Fruit fly (Drosophila melanogaster): Measurements from ENCODE around the gene Task6.

Task6 gene

DNA sequence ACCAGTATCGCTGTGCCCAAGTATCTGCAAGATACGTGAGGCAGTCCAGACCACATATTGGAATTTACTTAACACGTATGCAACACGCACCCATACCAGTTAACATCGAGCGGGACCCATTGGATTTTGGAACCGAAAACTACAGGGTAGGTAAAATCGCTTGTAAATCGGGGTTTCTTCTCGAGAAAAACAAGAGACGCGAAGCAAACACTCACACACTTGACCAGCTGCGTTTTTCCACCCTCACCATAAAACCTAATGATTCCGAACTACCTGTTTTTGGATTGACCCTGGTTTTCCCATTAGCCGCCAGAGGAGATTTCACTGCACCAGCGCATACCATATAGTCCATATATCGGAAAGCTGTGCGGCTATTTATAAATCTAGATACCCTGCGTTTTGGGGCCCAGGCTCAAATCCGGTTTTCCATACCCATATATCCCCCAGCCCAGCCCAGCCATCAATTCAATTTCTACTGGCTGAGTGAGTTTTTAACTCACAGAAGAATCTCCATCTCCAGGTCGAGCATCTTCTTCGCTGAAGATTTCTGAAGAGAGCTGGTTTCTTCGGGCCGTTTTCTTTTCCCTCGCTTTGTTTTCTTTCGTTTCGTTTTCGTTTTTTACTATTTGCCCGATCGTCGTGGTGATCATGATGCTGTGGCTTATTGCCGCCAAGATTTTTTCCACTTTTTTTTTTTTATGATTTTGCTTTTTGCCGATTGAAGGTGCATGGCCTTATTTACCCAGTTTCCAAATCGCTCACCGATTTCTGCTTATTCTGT, 41.5 kb upstream of the Task6 start:
- TF ChIP-seq fd96Ca (GFP tag; IDR thresholded peaks at IDR 0.05) = no peak
- TF ChIP-seq EcR (GFP tag; optimal IDR thresholded peaks at IDR 0.05) = peak; percentile 42
- TF ChIP-seq gl (tag; optimal IDR thresholded peaks at IDR 0.05) = peak; percentile 77
- no peak for TF ChIP-seq CG9948 (tag; optimal IDR thresholded peaks at IDR 0.05)
- peak; percentile 60 for TF ChIP-seq CG12605 (GFP tag; IDR thresholded peaks at IDR 0.05)
- TF ChIP-seq CG15710 (tag; optimal IDR thresholded peaks at IDR 0.05) = peak; percentile 52
- TF ChIP-seq rn (GFP tag; IDR thresholded peaks at IDR 0.05) = no peak
- peak; percentile 49 for TF ChIP-seq Pif1A (GFP tag; optimal IDR thresholded peaks at IDR 0.05)
- TF ChIP-seq CG8159 (tag; optimal IDR thresholded peaks at IDR 0.05) = peak; percentile 47
- TF ChIP-seq CG17806 (tag; optimal IDR thresholded peaks at IDR 0.05) = no peak
- TF ChIP-seq D1 (tag; optimal IDR thresholded peaks at IDR 0.05) = no peak
- TF ChIP-seq Pif1B (GFP tag; optimal IDR thresholded peaks at IDR 0.05) = peak; percentile 33
- TF ChIP-seq CG34367 (tag; optimal IDR thresholded peaks at IDR 0.05) = peak; percentile 46
- TF ChIP-seq CG13204 (GFP tag; optimal IDR thresholded peaks at IDR 0.05) = peak; percentile 59
- peak; percentile 28 for TF ChIP-seq CG14655 (GFP tag; optimal IDR thresholded peaks at IDR 0.05)

DNA sequence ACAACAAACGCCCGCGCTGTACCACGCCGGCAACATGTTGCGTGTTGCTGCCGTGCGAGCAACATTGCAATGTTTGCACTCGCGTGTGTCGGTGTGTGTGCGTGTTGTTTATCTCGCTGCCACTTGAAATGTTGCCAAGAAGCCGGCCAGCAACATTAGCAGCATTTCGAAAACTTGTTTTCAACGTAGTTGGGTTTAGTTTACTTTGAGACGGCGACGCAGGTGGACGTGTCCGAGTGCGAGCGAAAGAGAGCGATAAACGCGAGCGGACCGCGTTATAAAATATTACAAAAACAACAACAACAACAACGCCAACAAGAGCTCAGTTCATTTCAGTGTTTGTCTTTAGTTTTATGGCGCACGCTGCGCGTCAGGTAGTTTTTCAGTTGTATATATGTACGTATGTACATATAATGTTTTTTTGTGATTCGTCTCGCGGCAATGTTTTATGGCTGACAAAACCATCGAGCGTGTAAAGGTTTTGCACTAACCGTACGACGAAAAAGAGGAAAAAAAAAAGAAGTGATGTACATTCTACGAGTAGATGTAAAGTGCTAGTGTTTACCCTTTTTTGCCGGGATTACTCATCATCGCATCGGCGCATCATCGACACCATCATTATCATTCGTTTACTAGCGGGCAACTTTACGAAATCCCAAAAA, 40.8 kb upstream of the Task6 start, which contains the start of gene kmr:
Gene kmr (plus strand): TSS at position 196 of the 662 bp plus-strand sequence.
- no peak for TF ChIP-seq D1 (tag; optimal IDR thresholded peaks at IDR 0.05)
- TF ChIP-seq EcR (GFP tag; optimal IDR thresholded peaks at IDR 0.05) = peak; percentile 73
- TF ChIP-seq Pif1A (GFP tag; optimal IDR thresholded peaks at IDR 0.05) = peak; percentile 63
- peak; percentile 50 for TF ChIP-seq CG32121 (GFP tag; IDR thresholded peaks at IDR 0.05)
- no peak; the same call in 1 of the 2 replicates for TF ChIP-seq CG12605 (GFP tag; IDR thresholded peaks at IDR 0.05)
- TF ChIP-seq CG15710 (tag; optimal IDR thresholded peaks at IDR 0.05) = no peak
- TF ChIP-seq CG13204 (GFP tag; optimal IDR thresholded peaks at IDR 0.05) = peak; percentile 65
- TF ChIP-seq CG8159 (tag; optimal IDR thresholded peaks at IDR 0.05) = no peak
- peak; percentile 27 for TF ChIP-seq gl (tag; optimal IDR thresholded peaks at IDR 0.05)
- TF ChIP-seq CG34367 (tag; optimal IDR thresholded peaks at IDR 0.05) = no peak
- TF ChIP-seq Pif1B (GFP tag; optimal IDR thresholded peaks at IDR 0.05) = peak; percentile 7
- TF ChIP-seq CG9948 (tag; optimal IDR thresholded peaks at IDR 0.05) = no peak
- no peak for TF ChIP-seq CG14655 (GFP tag; optimal IDR thresholded peaks at IDR 0.05)
- no peak; the same call in 2 of the 3 replicates for TF ChIP-seq fd96Ca (GFP tag; IDR thresholded peaks at IDR 0.05)
- peak; percentile 64; the same call in 2 of the 3 replicates for TF ChIP-seq CG4496 (GFP tag; IDR thresholded peaks at IDR 0.05)
- no peak for TF ChIP-seq rn (GFP tag; IDR thresholded peaks at IDR 0.05)
- no peak for TF ChIP-seq Snoo (tag; optimal IDR thresholded peaks at IDR 0.05)
- TF ChIP-seq Ets98B (GFP tag; IDR thresholded peaks at IDR 0.05) = peak; percentile 62; the same call in 1 of the 2 replicates
- no peak for TF ChIP-seq CG10348 (GFP tag; IDR thresholded peaks at IDR 0.05)
- TF ChIP-seq CG17806 (tag; optimal IDR thresholded peaks at IDR 0.05) = no peak

DNA sequence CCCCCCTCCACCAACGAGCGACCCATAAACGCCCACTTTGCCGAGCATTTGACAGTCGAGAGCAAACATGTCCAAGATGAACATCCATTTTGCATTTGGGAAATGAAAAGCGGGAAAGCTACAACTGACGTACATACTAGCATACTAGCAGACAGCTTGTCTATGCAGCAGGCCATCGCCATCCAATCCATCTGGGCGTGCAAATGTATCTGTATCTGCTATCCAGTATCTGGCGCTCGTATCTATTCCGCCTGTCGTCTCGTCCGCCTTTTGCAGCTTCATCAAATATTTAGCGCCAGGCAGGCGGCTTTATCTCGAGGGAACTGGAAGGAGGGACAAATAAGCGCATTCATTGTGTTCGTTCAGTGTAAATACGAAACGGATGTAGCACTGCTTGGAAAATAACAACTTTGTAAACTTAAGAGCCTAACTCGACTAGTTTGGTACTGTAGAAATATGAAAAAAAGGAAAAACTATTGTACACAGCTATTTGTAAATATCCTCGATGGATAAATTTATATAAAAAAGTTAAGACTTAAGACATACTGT, 39.7 kb upstream of the Task6 start:
- TF ChIP-seq Pif1B (GFP tag; optimal IDR thresholded peaks at IDR 0.05) = peak; percentile 9
- no peak for TF ChIP-seq CG14655 (GFP tag; optimal IDR thresholded peaks at IDR 0.05)
- TF ChIP-seq CG15710 (tag; optimal IDR thresholded peaks at IDR 0.05) = no peak
- TF ChIP-seq Ets98B (GFP tag; IDR thresholded peaks at IDR 0.05) = peak; percentile 52
- no peak for TF ChIP-seq fd96Ca (GFP tag; IDR thresholded peaks at IDR 0.05)
- peak; percentile 20 for TF ChIP-seq CG8159 (tag; optimal IDR thresholded peaks at IDR 0.05)
- TF ChIP-seq rn (GFP tag; IDR thresholded peaks at IDR 0.05) = no peak
- TF ChIP-seq CG32121 (GFP tag; IDR thresholded peaks at IDR 0.05) = no peak
- TF ChIP-seq CG4496 (GFP tag; IDR thresholded peaks at IDR 0.05) = peak; percentile 45; the same call in 2 of the 3 replicates
- no peak for TF ChIP-seq D1 (tag; optimal IDR thresholded peaks at IDR 0.05)
- TF ChIP-seq CG10348 (GFP tag; IDR thresholded peaks at IDR 0.05) = no peak
- no peak for TF ChIP-seq CG34367 (tag; optimal IDR thresholded peaks at IDR 0.05)
- no peak for TF ChIP-seq EcR (GFP tag; optimal IDR thresholded peaks at IDR 0.05)
- TF ChIP-seq Pif1A (GFP tag; optimal IDR thresholded peaks at IDR 0.05) = peak; percentile 39
- no peak for TF ChIP-seq CG13204 (GFP tag; optimal IDR thresholded peaks at IDR 0.05)
- no peak for TF ChIP-seq Snoo (tag; optimal IDR thresholded peaks at IDR 0.05)
- TF ChIP-seq CG12605 (GFP tag; IDR thresholded peaks at IDR 0.05) = no peak
- TF ChIP-seq CG8301 (tag; optimal IDR thresholded peaks at IDR 0.05) = no peak
- TF ChIP-seq CG9948 (tag; optimal IDR thresholded peaks at IDR 0.05) = no peak
- TF ChIP-seq gl (tag; optimal IDR thresholded peaks at IDR 0.05) = peak; percentile 16
- no peak for TF ChIP-seq CG17806 (tag; optimal IDR thresholded peaks at IDR 0.05)

DNA sequence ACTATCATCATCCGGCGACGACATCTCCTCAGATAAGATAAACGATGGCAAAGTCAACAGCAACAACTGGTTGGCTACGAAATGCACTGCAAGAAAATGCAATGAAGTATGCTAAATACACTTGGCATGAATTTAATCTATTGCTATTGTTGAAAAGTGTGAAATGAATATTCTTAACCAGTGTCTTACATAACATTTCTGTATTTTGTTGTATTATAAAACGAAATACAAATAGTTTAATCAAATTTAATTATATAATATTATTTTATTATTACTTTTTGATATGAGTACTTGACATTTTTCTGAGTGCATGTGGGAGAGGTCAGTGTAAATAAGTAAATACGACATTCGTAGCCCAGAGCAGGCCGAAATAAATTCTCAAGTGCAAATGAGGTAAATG, 39.2 kb upstream of the Task6 start:
- no peak for TF ChIP-seq CG13204 (GFP tag; optimal IDR thresholded peaks at IDR 0.05)
- peak; percentile 44; the same call in 2 of the 3 replicates for TF ChIP-seq CG4496 (GFP tag; IDR thresholded peaks at IDR 0.05)
- TF ChIP-seq CG10348 (GFP tag; IDR thresholded peaks at IDR 0.05) = no peak
- TF ChIP-seq fd96Ca (GFP tag; IDR thresholded peaks at IDR 0.05) = no peak
- TF ChIP-seq Pif1B (GFP tag; optimal IDR thresholded peaks at IDR 0.05) = peak; percentile 7
- TF ChIP-seq Snoo (tag; optimal IDR thresholded peaks at IDR 0.05) = peak; percentile 28
- peak; percentile 60 for TF ChIP-seq CG17806 (tag; optimal IDR thresholded peaks at IDR 0.05)
- no peak for TF ChIP-seq EcR (GFP tag; optimal IDR thresholded peaks at IDR 0.05)
- peak; percentile 18 for TF ChIP-seq Pif1A (GFP tag; optimal IDR thresholded peaks at IDR 0.05)
- no peak for TF ChIP-seq rn (GFP tag; IDR thresholded peaks at IDR 0.05)
- no peak; the same call in 1 of the 2 replicates for TF ChIP-seq Ets98B (GFP tag; IDR thresholded peaks at IDR 0.05)
- TF ChIP-seq CG32121 (GFP tag; IDR thresholded peaks at IDR 0.05) = peak; percentile 32; the same call in 1 of the 2 replicates
- TF ChIP-seq CG14655 (GFP tag; optimal IDR thresholded peaks at IDR 0.05) = peak; percentile 69
- peak; percentile 69 for TF ChIP-seq CG9948 (tag; optimal IDR thresholded peaks at IDR 0.05)
- no peak for TF ChIP-seq gl (tag; optimal IDR thresholded peaks at IDR 0.05)
- TF ChIP-seq CG15710 (tag; optimal IDR thresholded peaks at IDR 0.05) = peak; percentile 64
- peak; percentile 62 for TF ChIP-seq CG8301 (tag; optimal IDR thresholded peaks at IDR 0.05)
- peak; percentile 77 for TF ChIP-seq CG8159 (tag; optimal IDR thresholded peaks at IDR 0.05)
- no peak for TF ChIP-seq D1 (tag; optimal IDR thresholded peaks at IDR 0.05)
- peak; percentile 38; the same call in 1 of the 2 replicates for TF ChIP-seq CG12605 (GFP tag; IDR thresholded peaks at IDR 0.05)
- TF ChIP-seq CG34367 (tag; optimal IDR thresholded peaks at IDR 0.05) = peak; percentile 54

Measured in whole organism, pupa.